Worm (Caenorhabditis elegans) whole organism, L2 larva: ENCODE measurements around the gene C54E10.7.

ENCODE experiments used
- ceh-16 ChIP-seq: fragments of 150-350 bp; optimal IDR thresholded peaks from 2 replicates; lab custom pipeline; 2014; ENCODE audit warnings: missing biosample characterization, missing genetic modification characterization
- crh-2 ChIP-seq: sonication (generic microtip); optimal IDR thresholded peaks from 2 replicates; lab custom pipeline; 2017; ENCODE audit warnings: missing biosample characterization, missing genetic modification characterization
- elt-1 ChIP-seq: fragments of 150-350 bp; optimal IDR thresholded peaks from 2 replicates; lab custom pipeline; 2014; ENCODE audit warnings: missing biosample characterization, missing genetic modification characterization
- lsy-2 ChIP-seq, 2 experiments: fragments of 150-350 bp in 1 of 2; sonication (generic microtip) in 1 of 2; optimal IDR thresholded peaks; 2 replicates each; lab custom pipeline; 2014 to 2017; ENCODE audit warnings: missing biosample characterization in 2 of 2, missing genetic modification characterization in 2 of 2
- mab-5 ChIP-seq: fragments of 150-350 bp; optimal IDR thresholded peaks from 2 replicates; lab custom pipeline; 2014; ENCODE audit warnings: missing biosample characterization, missing genetic modification characterization
- mbf-1 ChIP-seq: sonication (generic microtip); optimal IDR thresholded peaks from 2 replicates; lab custom pipeline; 2017; ENCODE audit warnings: missing biosample characterization, missing genetic modification characterization
- mdl-1 ChIP-seq, 2 experiments: fragments of 150-350 bp in 1 of 2; sonication (generic microtip) in 1 of 2; optimal IDR thresholded peaks; 2 replicates each; lab custom pipeline; 2017; ENCODE audit warnings: missing biosample characterization in 2 of 2, missing genetic modification characterization in 2 of 2
- nhr-25 ChIP-seq: fragments of 150-350 bp; sonication (generic microtip); optimal IDR thresholded peaks from 3 replicates; lab custom pipeline; 2014; ENCODE audit warnings: missing biosample characterization, missing genetic modification characterization
- ztf-11 ChIP-seq: sonication (generic microtip); optimal IDR thresholded peaks from 2 replicates; lab custom pipeline; 2017; ENCODE audit warnings: missing biosample characterization, missing genetic modification characterization

ce11 chrV:18770623-18771022 lies 40.8 kb upstream of the C54E10.7 start, which contains the start of gene clec-255:
- TF ChIP-seq crh-2 (no peak), nhr-25 (tag; lab: Kevin White, UChicago) (no peak), mdl-1 (tag; optimal IDR thresholded peaks at IDR 0.05; lab: Kevin White, UChicago) (no peak), mab-5 (tag; lab: Kevin White, UChicago) (no peak), ztf-11 (tag; lab: Kevin White, UChicago) (no peak), ceh-16 (tag; lab: Kevin White, UChicago) (no peak), mbf-1 (tag; lab: Kevin White, UChicago) (no peak), elt-1 (tag; lab: Kevin White, UChicago) (no peak), lsy-2 (tag; optimal IDR thresholded peaks at IDR 0.05; lab: Kevin White, UChicago) (no peak)
